Fruit fly (Drosophila melanogaster) whole organism: ENCODE results near the gene bb8.

Experiments used
- Dll ChIP-seq: fragments of >200 bp; optimal IDR thresholded peaks from 2 replicates; lab custom pipeline; 2017
- pan ChIP-seq: fragments of >200 bp; optimal IDR thresholded peaks from 2 replicates; lab custom pipeline; 2017
- psq ChIP-seq: fragments of >200 bp; optimal IDR thresholded peaks from 2 replicates; lab custom pipeline; 2017
- usp ChIP-seq: fragments of >200 bp; optimal IDR thresholded peaks from 2 replicates; lab custom pipeline; 2017; ENCODE audit warnings: missing biosample characterization, missing genetic modification characterization, mixed read lengths

dm6 chr3R:23306828-23307227 lies 16.8 kb upstream of the bb8 start:
- TF ChIP-seq psq (lab: Kevin White, UChicago) (no peak), pan (no peak), Dll (lab: Kevin White, UChicago) (no peak), usp (no peak)
